Fruit fly (Drosophila melanogaster) whole organism, embryonic: ENCODE data around the gene cher.

Experiments
- CG10431 ChIP-seq: fragments of 200-800 bp; sonication (Bioruptor generic); optimal IDR thresholded peaks from 3 replicates; lab custom pipeline; 2018; ENCODE audit warnings: missing biosample characterization, mild to moderate bottlenecking, missing genetic modification characterization
- CG10565 ChIP-seq: fragments of 200-800 bp; sonication (Bioruptor generic); optimal IDR thresholded peaks from 3 replicates; lab custom pipeline; 2016; ENCODE audit warnings: missing biosample characterization, mild to moderate bottlenecking, missing genetic modification characterization
- CG12104 ChIP-seq: fragments of 200-800 bp; sonication (Bioruptor generic); optimal IDR thresholded peaks from 3 replicates; lab custom pipeline; 2016; ENCODE audit warnings: missing biosample characterization, missing genetic modification characterization
- CG1233 ChIP-seq: fragments of 200-800 bp; sonication (Bioruptor generic); optimal IDR thresholded peaks from 4 replicates; lab custom pipeline; 2018; ENCODE audit warnings: missing biosample characterization, mild to moderate bottlenecking, missing genetic modification characterization
- CG12391 ChIP-seq: fragments of 200-800 bp; sonication (Bioruptor generic); optimal IDR thresholded peaks from 3 replicates; lab custom pipeline; 2018; ENCODE audit warnings: missing biosample characterization, mild to moderate bottlenecking, missing genetic modification characterization, moderate library complexity
- CG30403 ChIP-seq: fragments of 200-800 bp; sonication (Bioruptor generic); optimal IDR thresholded peaks from 3 replicates; lab custom pipeline; 2016; ENCODE audit warnings: missing biosample characterization, missing genetic modification characterization
- CG3281 ChIP-seq: fragments of 200-800 bp; sonication (Bioruptor generic); optimal IDR thresholded peaks from 3 replicates; lab custom pipeline; 2017; ENCODE audit warnings: missing biosample characterization, mild to moderate bottlenecking, missing genetic modification characterization
- CG4404 ChIP-seq: fragments of 200-800 bp; sonication (Bioruptor generic); IDR thresholded peaks from 2 replicates; pipeline ENCODE4 v1.3.6; 2022; ENCODE audit warnings: missing biosample characterization, missing genetic modification characterization
- CG4424 ChIP-seq: fragments of 200-800 bp; sonication (Bioruptor generic); optimal IDR thresholded peaks from 3 replicates; lab custom pipeline; 2016; ENCODE audit warnings: missing biosample characterization, missing genetic modification characterization
- CG4617 ChIP-seq: fragments of 200-800 bp; sonication (Bioruptor generic); optimal IDR thresholded peaks from 3 replicates; lab custom pipeline; 2016; ENCODE audit warnings: missing biosample characterization, missing genetic modification characterization, borderline replicate concordance
- CG6175 ChIP-seq: fragments of 200-800 bp; sonication (Bioruptor generic); IDR thresholded peaks from 3 replicates; pipeline ENCODE4 v1.3.6; 2022; ENCODE audit warnings: missing biosample characterization, missing genetic modification characterization
- CG8359 ChIP-seq: fragments of 200-800 bp; sonication (Bioruptor generic); optimal IDR thresholded peaks from 2 replicates; lab custom pipeline; 2017; ENCODE audit warnings: missing biosample characterization, mild to moderate bottlenecking, missing genetic modification characterization, borderline replicate concordance
- CrebB ChIP-seq: fragments of 200-800 bp; sonication (Bioruptor generic); optimal IDR thresholded peaks from 3 replicates; lab custom pipeline; 2018; ENCODE audit warnings: missing biosample characterization, mild to moderate bottlenecking, missing genetic modification characterization
- D19B ChIP-seq: fragments of 200-800 bp; sonication (Bioruptor generic); optimal IDR thresholded peaks from 2 replicates; lab custom pipeline; 2017; ENCODE audit warnings: missing biosample characterization, mild to moderate bottlenecking, missing genetic modification characterization
- Eip74EF ChIP-seq, 2 experiments: fragments of 200-800 bp in 1 of 2; fragments of >200 bp in 1 of 2; sonication (Bioruptor generic) in 1 of 2; optimal IDR thresholded peaks; 2 replicates each; lab custom pipeline; 2017 to 2019; ENCODE audit warnings: missing biosample characterization in 2 of 2, missing genetic modification characterization in 2 of 2, mild to moderate bottlenecking in 1 of 2, moderate library complexity in 1 of 2
- Ets65A ChIP-seq: fragments of 200-800 bp; sonication (Bioruptor generic); peaks from one replicate; lab custom pipeline; 2016; ENCODE audit warnings: missing biosample characterization, missing genetic modification characterization
- Fer1 ChIP-seq: fragments of 200-800 bp; sonication (Bioruptor generic); optimal IDR thresholded peaks from 2 replicates; lab custom pipeline; 2017; ENCODE audit warnings: missing biosample characterization, mild to moderate bottlenecking, missing genetic modification characterization
- NC2β ChIP-seq: fragments of 200-800 bp; sonication (Bioruptor generic); optimal IDR thresholded peaks from 2 replicates; lab custom pipeline; 2016; ENCODE audit warnings: missing biosample characterization, missing genetic modification characterization
- Nf-YC ChIP-seq: fragments of 200-800 bp; optimal IDR thresholded peaks from 3 replicates; lab custom pipeline; 2019; ENCODE audit warnings: missing biosample characterization, mild to moderate bottlenecking, missing genetic modification characterization, moderate library complexity
- NfI ChIP-seq: fragments of 200-800 bp; sonication (Bioruptor generic); optimal IDR thresholded peaks from 3 replicates; lab custom pipeline; 2018; ENCODE audit warnings: missing biosample characterization, mild to moderate bottlenecking, missing genetic modification characterization, moderate library complexity
- Rfx ChIP-seq: fragments of 200-800 bp; sonication (Bioruptor generic); IDR thresholded peaks from 2 replicates; pipeline ENCODE4 v1.3.6; 2022; ENCODE audit warnings: missing biosample characterization, missing genetic modification characterization
- Rx ChIP-seq: fragments of 200-800 bp; sonication (Bioruptor generic); IDR thresholded peaks from 2 replicates; pipeline ENCODE4 v1.3.6; 2022; ENCODE audit warnings: missing biosample characterization, missing genetic modification characterization
- Sin3A ChIP-seq: fragments of >200 bp; optimal IDR thresholded peaks from 2 replicates; lab custom pipeline; 2018
- bsh ChIP-seq, 2 experiments: fragments of 200-800 bp; sonication (Bioruptor generic); optimal IDR thresholded peaks; 2 replicates each; lab custom pipeline; 2017 to 2018; ENCODE audit warnings: mild to moderate bottlenecking in 2 of 2, missing biosample characterization in 2 of 2, missing genetic modification characterization in 2 of 2, moderate library complexity in 1 of 2
- cas ChIP-seq: fragments of 200-800 bp; sonication (Bioruptor generic); IDR thresholded peaks from 2 replicates; pipeline ENCODE4 v1.3.6; 2022; ENCODE audit warnings: missing biosample characterization, missing genetic modification characterization
- chm ChIP-seq: fragments of 200-800 bp; sonication (Bioruptor generic); IDR thresholded peaks from 2 replicates; pipeline ENCODE4 v1.3.6; 2022; ENCODE audit warnings: missing biosample characterization, missing genetic modification characterization
- dimm ChIP-seq: fragments of 200-800 bp; sonication (Bioruptor generic); IDR thresholded peaks from 2 replicates; pipeline ENCODE4 v1.3.6; 2022; ENCODE audit warnings: missing biosample characterization, missing genetic modification characterization
- dpn ChIP-seq, 2 experiments: fragments of 200-800 bp; sonication (Bioruptor generic); optimal IDR thresholded peaks; 3 replicates each; lab custom pipeline; 2016; ENCODE audit warnings: missing biosample characterization in 2 of 2, missing genetic modification characterization in 2 of 2
- esg ChIP-seq: fragments of 200-800 bp; sonication (Bioruptor generic); conservative IDR thresholded peaks from 2 replicates; pipeline ENCODE4 v1.3.6; 2022; ENCODE audit warnings: missing biosample characterization, missing genetic modification characterization
- fru ChIP-seq: fragments of >200 bp; optimal IDR thresholded peaks from 2 replicates; lab custom pipeline; 2017
- ftz-f1 ChIP-seq: fragments of 200-800 bp; sonication (Bioruptor generic); optimal IDR thresholded peaks from 2 replicates; lab custom pipeline; 2016; ENCODE audit warnings: missing biosample characterization, missing genetic modification characterization
- gem ChIP-seq: fragments of 200-800 bp; sonication (Bioruptor generic); optimal IDR thresholded peaks from 2 replicates; lab custom pipeline; 2019; ENCODE audit warnings: missing biosample characterization, mild to moderate bottlenecking, missing genetic modification characterization, moderate library complexity
- h ChIP-seq: fragments of >200 bp; optimal IDR thresholded peaks from 2 replicates; lab custom pipeline; 2017
- ham ChIP-seq: fragments of 200-800 bp; sonication (Bioruptor generic); IDR thresholded peaks from 2 replicates; pipeline ENCODE4 v1.3.6; 2022; ENCODE audit warnings: missing biosample characterization, missing genetic modification characterization
- hb ChIP-seq: fragments of 200-800 bp; sonication (Bioruptor generic); IDR thresholded peaks from 3 replicates; pipeline ENCODE4 v1.3.6; 2022; ENCODE audit warnings: missing biosample characterization, missing genetic modification characterization; ENCODE audit not compliant: partially characterized antibody
- hbn ChIP-seq: fragments of 200-800 bp; sonication (Bioruptor generic); IDR thresholded peaks from 2 replicates; pipeline ENCODE4 v1.3.6; 2022; ENCODE audit warnings: missing biosample characterization, missing genetic modification characterization; ENCODE audit not compliant: partially characterized antibody
- hkb ChIP-seq, 2 experiments: fragments of 200-800 bp in 1 of 2; fragments of >200 bp in 1 of 2; sonication (Bioruptor generic) in 1 of 2; IDR thresholded peaks in 1 of 2; optimal IDR thresholded peaks in 1 of 2; 2 replicates each; pipeline versions ENCODE4 v1.3.6 to Lab custom; 2017 to 2022; ENCODE audit warnings: missing biosample characterization in 1 of 2, missing genetic modification characterization in 1 of 2
- knrl ChIP-seq: fragments of 200-800 bp; sonication (Bioruptor generic); IDR thresholded peaks from 3 replicates; pipeline ENCODE4 v1.3.6; 2022; ENCODE audit warnings: missing biosample characterization, missing genetic modification characterization; ENCODE audit not compliant: partially characterized antibody
- lbe ChIP-seq: fragments of 200-800 bp; sonication (Bioruptor generic); optimal IDR thresholded peaks from 2 replicates; lab custom pipeline; 2016; ENCODE audit warnings: missing biosample characterization, mild to moderate bottlenecking, missing genetic modification characterization
- lov ChIP-seq, 2 experiments: fragments of 200-800 bp in 1 of 2; fragments of >200 bp in 1 of 2; sonication (Bioruptor generic) in 1 of 2; IDR thresholded peaks in 1 of 2; optimal IDR thresholded peaks in 1 of 2; 2 replicates in 1 of 2; 3 replicates in 1 of 2; pipeline versions ENCODE4 v1.3.6 to Lab custom; 2017 to 2022; ENCODE audit warnings: missing biosample characterization in 1 of 2, missing genetic modification characterization in 1 of 2
- mam ChIP-seq: fragments of 200-800 bp; sonication (Bioruptor generic); optimal IDR thresholded peaks from 3 replicates; lab custom pipeline; 2016; ENCODE audit warnings: missing biosample characterization, missing genetic modification characterization
- onecut ChIP-seq: fragments of 200-800 bp; sonication (Bioruptor generic); IDR thresholded peaks from 2 replicates; pipeline ENCODE4 v1.3.6; 2022; ENCODE audit warnings: missing biosample characterization, missing genetic modification characterization
- p53 ChIP-seq: fragments of 200-800 bp; sonication (Bioruptor generic); optimal IDR thresholded peaks from 2 replicates; lab custom pipeline; 2016; ENCODE audit warnings: missing biosample characterization, missing genetic modification characterization
- pb ChIP-seq: fragments of 200-800 bp; sonication (Bioruptor generic); optimal IDR thresholded peaks from 3 replicates; lab custom pipeline; 2016; ENCODE audit warnings: missing biosample characterization, missing genetic modification characterization
- pnt ChIP-seq: fragments of 200-800 bp; sonication (Bioruptor generic); optimal IDR thresholded peaks from 3 replicates; lab custom pipeline; 2016; ENCODE audit warnings: missing biosample characterization, missing genetic modification characterization
- prd ChIP-seq, 3 experiments: fragments of >200 bp in 2 of 3; fragments of 200-800 bp in 1 of 3; sonication (Bioruptor generic) in 1 of 3; optimal IDR thresholded peaks in 2 of 3; IDR thresholded peaks in 1 of 3; 2 replicates in 2 of 3; 3 replicates in 1 of 3; pipeline versions ENCODE4 v1.3.6 to Lab custom; 2017 to 2022; ENCODE audit warnings: missing biosample characterization in 1 of 3, missing genetic modification characterization in 1 of 3
- shn ChIP-seq: fragments of 200-800 bp; sonication (Bioruptor generic); optimal IDR thresholded peaks from 3 replicates; lab custom pipeline; 2016; ENCODE audit warnings: missing biosample characterization, missing genetic modification characterization
- sima ChIP-seq: fragments of 200-800 bp; sonication (Bioruptor generic); optimal IDR thresholded peaks from 2 replicates; lab custom pipeline; 2016; ENCODE audit warnings: missing biosample characterization, missing genetic modification characterization
- tx ChIP-seq: fragments of 200-800 bp; sonication (Bioruptor generic); optimal IDR thresholded peaks from 2 replicates; lab custom pipeline; 2016; ENCODE audit warnings: missing biosample characterization, missing genetic modification characterization
- wek ChIP-seq: fragments of 200-800 bp; sonication (Bioruptor generic); optimal IDR thresholded peaks from 3 replicates; lab custom pipeline; 2018; ENCODE audit warnings: missing biosample characterization, mild to moderate bottlenecking, missing genetic modification characterization, moderate library complexity

The cher gene

dm6 chr3R:17060244-17060664 is 64.9 kb downstream of the cher start (continued):
- TF ChIP-seq CrebB (no peak), Rx (GFP tag; lab: Robert Waterston, UW) (no peak), mam (peak; percentile 48), cas (GFP tag; lab: Robert Waterston, UW) (no peak), CG1233 (GFP tag; lab: Kevin White, UChicago) (peak; percentile 30), ftz-f1 (GFP tag; lab: Kevin White, UChicago) (no peak), dimm (GFP tag; lab: Robert Waterston, UW) (0 out of 2 replicates have a peak, but pooled peaks have one; percentile 20), sima (GFP tag; lab: Kevin White, UChicago) (no peak), pnt (GFP tag; lab: Kevin White, UChicago) (peak; percentile 10), h (no peak), NC2β (GFP tag; lab: Kevin White, UChicago) (no peak), CG4617 (GFP tag; lab: Kevin White, UChicago) (no peak), gem (tag; lab: Kevin White, UChicago) (peak; percentile 72), shn (GFP tag; lab: Kevin White, UChicago) (no peak), NfI (peak; percentile 12), CG30403 (GFP tag; lab: Kevin White, UChicago) (peak; percentile 73), bsh (GFP tag; optimal IDR thresholded peaks at IDR 0.05; lab: Kevin White, UChicago) (peak; percentile 49 to 53), onecut (no peak), Fer1 (no peak), Ets65A (GFP tag; lab: Kevin White, UChicago) (peak; percentile 83), CG3281 (GFP tag; lab: Kevin White, UChicago) (peak; percentile 55), Sin3A (lab: Kevin White, UChicago) (no peak), chm (GFP tag; lab: Robert Waterston, UW) (no peak), tx (GFP tag; lab: Kevin White, UChicago) (no peak), p53 (GFP tag; lab: Kevin White, UChicago) (no peak), prd (optimal IDR thresholded peaks at IDR 0.05; lab: Kevin White, UChicago) (no peak), prd (GFP tag; IDR thresholded peaks at IDR 0.05; lab: Robert Waterston, UW) (0 out of 3 replicates have a peak, but pooled peaks have one; percentile 32), dpn (GFP tag; optimal IDR thresholded peaks at IDR 0.05; lab: Kevin White, UChicago) (peak; percentile 13 to 49), knrl (no peak), hb (GFP tag; lab: Robert Waterston, UW) (no peak), CG12104 (GFP tag; lab: Kevin White, UChicago) (peak; percentile 56), CG6175 (GFP tag; lab: Robert Waterston, UW) (no peak), Rfx (GFP tag; lab: Robert Waterston, UW) (peak; percentile 9; the same call in 1 of the 2 replicates), CG4424 (GFP tag; lab: Kevin White, UChicago) (peak; percentile 67), D19B (GFP tag; lab: Kevin White, UChicago) (no peak), esg (0 out of 2 replicates have a peak, but pooled peaks have one; percentile 23), wek (GFP tag; lab: Kevin White, UChicago) (no peak), fru (no peak), hkb (optimal IDR thresholded peaks at IDR 0.05; lab: Kevin White, UChicago) (no peak), hkb (GFP tag; IDR thresholded peaks at IDR 0.05; lab: Robert Waterston, UW) (no peak), CG12391 (peak; percentile 62), lov (optimal IDR thresholded peaks at IDR 0.05; lab: Kevin White, UChicago) (no peak), lov (GFP tag; IDR thresholded peaks at IDR 0.05; lab: Robert Waterston, UW) (no peak), CG10565 (GFP tag; lab: Kevin White, UChicago) (no peak), lbe (no peak), CG4404 (GFP tag; lab: Robert Waterston, UW) (peak; percentile 32; the same call in 1 of the 2 replicates), Eip74EF (GFP tag; optimal IDR thresholded peaks at IDR 0.05; lab: Kevin White, UChicago) (peak in 1 of 2 experiments; percentile 21), pb (no peak), hbn (GFP tag; lab: Robert Waterston, UW) (no peak), Nf-YC (tag; lab: Kevin White, UChicago) (no peak), CG10431 (GFP tag; lab: Kevin White, UChicago) (peak; percentile 22), ham (no peak), CG8359 (GFP tag; lab: Kevin White, UChicago) (no peak)
